Fruit fly (Drosophila melanogaster) Kc167 (cell line): ENCODE measurements around the gene CG32812.

ENCODE experiments used
- Myc ChIP-seq: fragments of >200 bp; optimal IDR thresholded peaks from 2 replicates; lab custom pipeline; 2017; ENCODE audit warnings: missing external identifiers
- Sin3A ChIP-seq: fragments of >200 bp; optimal IDR thresholded peaks from 2 replicates; lab custom pipeline; 2018; ENCODE audit warnings: missing external identifiers
- h ChIP-seq: fragments of >200 bp; optimal IDR thresholded peaks from 3 replicates; lab custom pipeline; 2018; ENCODE audit warnings: missing external identifiers
- psq ChIP-seq: fragments of >200 bp; optimal IDR thresholded peaks from 2 replicates; lab custom pipeline; 2017; ENCODE audit warnings: missing external identifiers

DNA sequence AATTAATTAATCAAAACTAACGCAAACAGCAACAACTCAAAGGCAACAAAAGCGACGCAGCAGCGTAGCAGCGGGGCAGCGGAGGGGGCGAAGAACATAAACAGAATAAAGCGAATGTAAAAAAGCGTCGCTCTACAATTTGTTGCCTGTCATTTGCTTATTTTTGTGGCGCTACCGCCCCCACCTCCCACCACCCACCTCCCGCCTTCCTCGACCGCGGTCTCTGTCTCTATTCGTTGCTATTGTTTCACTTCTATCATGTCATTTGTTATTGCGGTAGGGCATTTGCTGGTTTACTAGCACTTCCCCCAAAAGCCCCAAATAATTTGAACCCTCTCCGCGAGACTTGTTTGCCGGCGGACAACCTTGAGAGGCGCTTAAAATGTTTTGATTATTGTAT lies 1.8 kb upstream of the CG32812 start:
- TF ChIP-seq Myc (lab: Kevin White, UChicago) = no peak
- TF ChIP-seq h (lab: Kevin White, UChicago) = no peak
- no peak for TF ChIP-seq Sin3A
- no peak for TF ChIP-seq psq (lab: Kevin White, UChicago)
